Fruit fly (Drosophila melanogaster) whole organism, embryonic: Measurements from ENCODE around the gene RhoBTB.

Source experiments
- ATbp ChIP-seq: fragments of 200-800 bp; sonication (Bioruptor generic); optimal IDR thresholded peaks from 2 replicates; lab custom pipeline; 2017; ENCODE audit warnings: missing biosample characterization, mild to moderate bottlenecking, missing genetic modification characterization, missing genetic modification reagents
- Awh ChIP-seq: fragments of 200-800 bp; sonication (Bioruptor generic); IDR thresholded peaks from 2 replicates; pipeline ENCODE4, ENCODE4 v1.3.6; 2022; ENCODE audit warnings: missing biosample characterization, missing genetic modification characterization
- B-H1 ChIP-seq: fragments of 200-800 bp; sonication (Bioruptor generic); IDR thresholded peaks from 3 replicates; pipeline ENCODE4 v1.3.6; 2022; ENCODE audit warnings: missing biosample characterization, missing genetic modification characterization
- B-H2 ChIP-seq: fragments of 200-800 bp; sonication (Bioruptor generic); optimal IDR thresholded peaks from 2 replicates; lab custom pipeline; 2018; ENCODE audit warnings: missing biosample characterization, mild to moderate bottlenecking, missing genetic modification characterization
- BEAF-32 ChIP-seq: fragments of 200-800 bp; sonication (Bioruptor generic); optimal IDR thresholded peaks from 3 replicates; lab custom pipeline; 2017; ENCODE audit warnings: missing biosample characterization, missing genetic modification characterization, mild to moderate bottlenecking, moderate library complexity, missing genetic modification reagents
- CG10209 ChIP-seq: fragments of 200-800 bp; sonication (Bioruptor generic); optimal IDR thresholded peaks from 3 replicates; lab custom pipeline; 2017; ENCODE audit warnings: missing biosample characterization, mild to moderate bottlenecking, missing genetic modification characterization, missing genetic modification reagents
- CG10366 ChIP-seq: fragments of 200-800 bp; sonication (Bioruptor generic); IDR thresholded peaks from 2 replicates; pipeline ENCODE4 v1.3.6; 2022; ENCODE audit warnings: missing biosample characterization, missing genetic modification characterization
- CG10543 ChIP-seq: fragments of 200-800 bp; sonication (Bioruptor generic); optimal IDR thresholded peaks from 3 replicates; lab custom pipeline; 2017; ENCODE audit warnings: missing biosample characterization, mild to moderate bottlenecking, missing genetic modification characterization, moderate library complexity
- CG11093 ChIP-seq: fragments of 200-800 bp; sonication (Bioruptor generic); IDR thresholded peaks from 3 replicates; pipeline ENCODE4 v1.3.6; 2022; ENCODE audit warnings: missing biosample characterization, missing genetic modification characterization
- CG11696 ChIP-seq: fragments of 200-800 bp; sonication (Bioruptor generic); IDR thresholded peaks from 2 replicates; pipeline ENCODE4 v1.3.6; 2022; ENCODE audit warnings: missing biosample characterization, missing genetic modification characterization
- CG12659 ChIP-seq: fragments of 200-800 bp; sonication (Bioruptor generic); optimal IDR thresholded peaks from 3 replicates; lab custom pipeline; 2017; ENCODE audit warnings: mild to moderate bottlenecking, missing biosample characterization, missing genetic modification reagents, missing genetic modification characterization
- CG12744 ChIP-seq: fragments of 200-800 bp; sonication (Bioruptor generic); optimal IDR thresholded peaks from 2 replicates; lab custom pipeline; 2016; ENCODE audit warnings: missing biosample characterization, missing genetic modification characterization
- CG12769 ChIP-seq: fragments of 200-800 bp; sonication (Bioruptor generic); optimal IDR thresholded peaks from 2 replicates; lab custom pipeline; 2019; ENCODE audit warnings: missing biosample characterization, mild to moderate bottlenecking, missing genetic modification characterization, moderate library complexity
- CG14050 ChIP-seq: fragments of 200-800 bp; sonication (Bioruptor generic); IDR thresholded peaks from 3 replicates; pipeline ENCODE4 v1.3.6; 2022; ENCODE audit warnings: missing biosample characterization, missing genetic modification characterization
- CG17359 ChIP-seq: fragments of 200-800 bp; sonication (Bioruptor generic); optimal IDR thresholded peaks from 3 replicates; lab custom pipeline; 2018; ENCODE audit warnings: missing biosample characterization, mild to moderate bottlenecking, missing genetic modification characterization, moderate library complexity
- CG17912 ChIP-seq: fragments of 200-800 bp; sonication (Bioruptor generic); optimal IDR thresholded peaks from 2 replicates; lab custom pipeline; 2018; ENCODE audit warnings: missing biosample characterization, mild to moderate bottlenecking, missing genetic modification characterization
- CG18011 ChIP-seq: fragments of 200-800 bp; sonication (Bioruptor generic); optimal IDR thresholded peaks from 2 replicates; lab custom pipeline; 2017; ENCODE audit warnings: missing biosample characterization, missing genetic modification characterization, mild to moderate bottlenecking, moderate library complexity, missing genotype
- CG3847 ChIP-seq: fragments of 200-800 bp; sonication (Bioruptor generic); IDR thresholded peaks from 2 replicates; pipeline ENCODE4 v1.3.6; 2022; ENCODE audit warnings: missing biosample characterization, missing genetic modification characterization
- CG7357 ChIP-seq: fragments of 200-800 bp; sonication (Bioruptor generic); IDR thresholded peaks from 3 replicates; pipeline ENCODE4 v1.3.6; 2022; ENCODE audit warnings: missing biosample characterization, missing genetic modification characterization
- CG7745 ChIP-seq: fragments of 200-800 bp; sonication (Bioruptor generic); optimal IDR thresholded peaks from 2 replicates; lab custom pipeline; 2018; ENCODE audit warnings: missing biosample characterization, mild to moderate bottlenecking, missing genetic modification characterization, moderate library complexity
- CG7786 ChIP-seq: fragments of 200-800 bp; sonication (Bioruptor generic); optimal IDR thresholded peaks from 2 replicates; lab custom pipeline; 2016; ENCODE audit warnings: missing biosample characterization, missing genetic modification characterization
- CG7928 ChIP-seq: fragments of 200-800 bp; sonication (Bioruptor generic); optimal IDR thresholded peaks from 2 replicates; lab custom pipeline; 2017; ENCODE audit warnings: missing biosample characterization, mild to moderate bottlenecking, missing genetic modification characterization
- CG9817 ChIP-seq: fragments of 200-800 bp; sonication (Bioruptor generic); optimal IDR thresholded peaks from 2 replicates; lab custom pipeline; 2018; ENCODE audit warnings: missing biosample characterization, mild to moderate bottlenecking, missing genetic modification characterization, moderate library complexity
- Dek ChIP-seq: fragments of 200-800 bp; sonication (Bioruptor generic); optimal IDR thresholded peaks from 3 replicates; lab custom pipeline; 2019; ENCODE audit warnings: missing biosample characterization, mild to moderate bottlenecking, missing genetic modification characterization, moderate library complexity
- Doc3 ChIP-seq: fragments of 200-800 bp; sonication (Bioruptor generic); IDR thresholded peaks from 3 replicates; pipeline ENCODE4 v1.3.6; 2022; ENCODE audit warnings: missing biosample characterization, missing genetic modification characterization; ENCODE audit not compliant: partially characterized antibody
- HLHmδ ChIP-seq: fragments of 200-800 bp; sonication (Bioruptor generic); optimal IDR thresholded peaks from 2 replicates; lab custom pipeline; 2018; ENCODE audit warnings: missing biosample characterization, mild to moderate bottlenecking, missing genetic modification characterization, moderate library complexity
- Lhr ChIP-seq: fragments of 200-800 bp; sonication (Bioruptor generic); optimal IDR thresholded peaks from 3 replicates; lab custom pipeline; 2017; ENCODE audit warnings: mild to moderate bottlenecking, missing biosample characterization, missing genetic modification reagents, missing genetic modification characterization
- Med ChIP-seq: fragments of 200-800 bp; sonication (Bioruptor generic); peaks from one replicate; lab custom pipeline; 2016; ENCODE audit warnings: missing biosample characterization, missing genetic modification characterization, mild to moderate bottlenecking, inconsistent platforms, moderate library complexity
- Oli ChIP-seq: fragments of 200-800 bp; sonication (Bioruptor generic); optimal IDR thresholded peaks from 2 replicates; lab custom pipeline; 2018; ENCODE audit warnings: missing biosample characterization, mild to moderate bottlenecking, missing genetic modification characterization, moderate library complexity
- PHDP ChIP-seq: fragments of 200-800 bp; sonication (Bioruptor generic); optimal IDR thresholded peaks from 3 replicates; lab custom pipeline; 2018; ENCODE audit warnings: missing biosample characterization, mild to moderate bottlenecking, missing genetic modification characterization, moderate library complexity
- Ravus ChIP-seq: fragments of 200-800 bp; sonication (Bioruptor generic); IDR thresholded peaks from 2 replicates; pipeline ENCODE4 v1.3.6; 2022; ENCODE audit warnings: missing biosample characterization, missing genetic modification characterization
- Rfx ChIP-seq: fragments of 200-800 bp; sonication (Bioruptor generic); IDR thresholded peaks from 2 replicates; pipeline ENCODE4 v1.3.6; 2022; ENCODE audit warnings: missing biosample characterization, missing genetic modification characterization
- Sin3A ChIP-seq: fragments of >200 bp; optimal IDR thresholded peaks from 2 replicates; lab custom pipeline; 2018
- Six4 ChIP-seq: fragments of 200-800 bp; sonication (Bioruptor generic); optimal IDR thresholded peaks from 2 replicates; lab custom pipeline; 2016; ENCODE audit warnings: missing biosample characterization, missing genetic modification characterization
- fd3F ChIP-seq: fragments of 200-800 bp; sonication (Bioruptor generic); optimal IDR thresholded peaks from 2 replicates; lab custom pipeline; 2018; ENCODE audit warnings: missing biosample characterization, mild to moderate bottlenecking, missing genetic modification characterization, moderate library complexity
- gcm ChIP-seq: fragments of 200-800 bp; sonication (Bioruptor generic); optimal IDR thresholded peaks from 2 replicates; lab custom pipeline; 2019; ENCODE audit warnings: missing biosample characterization, mild to moderate bottlenecking, missing genetic modification characterization, moderate library complexity
- gt ChIP-seq: fragments of 200-800 bp; sonication (Bioruptor generic); IDR thresholded peaks from 2 replicates; pipeline ENCODE4 v1.3.6; 2022; ENCODE audit warnings: missing biosample characterization, missing genetic modification characterization
- hbn ChIP-seq: fragments of 200-800 bp; sonication (Bioruptor generic); IDR thresholded peaks from 2 replicates; pipeline ENCODE4 v1.3.6; 2022; ENCODE audit warnings: missing biosample characterization, missing genetic modification characterization; ENCODE audit not compliant: partially characterized antibody
- kni ChIP-seq: fragments of 200-800 bp; sonication (Bioruptor generic); optimal IDR thresholded peaks from 3 replicates; lab custom pipeline; 2017; ENCODE audit warnings: mild to moderate bottlenecking, missing biosample characterization, missing genetic modification reagents, missing genetic modification characterization
- lmd ChIP-seq: fragments of 200-800 bp; sonication (Bioruptor generic); IDR thresholded peaks from 2 replicates; pipeline ENCODE4 v1.3.6; 2022; ENCODE audit warnings: missing biosample characterization, missing genetic modification characterization
- lov ChIP-seq, 2 experiments: fragments of 200-800 bp in 1 of 2; fragments of >200 bp in 1 of 2; sonication (Bioruptor generic) in 1 of 2; IDR thresholded peaks in 1 of 2; optimal IDR thresholded peaks in 1 of 2; 2 replicates in 1 of 2; 3 replicates in 1 of 2; pipeline versions ENCODE4 v1.3.6 to Lab custom; 2017 to 2022; ENCODE audit warnings: missing biosample characterization in 1 of 2, missing genetic modification characterization in 1 of 2
- pum ChIP-seq: fragments of 200-800 bp; sonication (Bioruptor generic); optimal IDR thresholded peaks from 2 replicates; lab custom pipeline; 2016; ENCODE audit warnings: missing biosample characterization, missing genetic modification characterization
- row ChIP-seq: fragments of 200-800 bp; sonication (Bioruptor generic); IDR thresholded peaks from 3 replicates; pipeline ENCODE4 v1.3.6; 2022; ENCODE audit warnings: missing biosample characterization, missing genetic modification characterization
- salm ChIP-seq: fragments of 200-800 bp; sonication (Bioruptor generic); optimal IDR thresholded peaks from 2 replicates; lab custom pipeline; 2018; ENCODE audit warnings: missing biosample characterization, mild to moderate bottlenecking, missing genetic modification characterization
- schlank ChIP-seq: fragments of 200-800 bp; sonication (Bioruptor generic); optimal IDR thresholded peaks from 2 replicates; lab custom pipeline; 2018; ENCODE audit warnings: missing biosample characterization, mild to moderate bottlenecking, missing genetic modification characterization
- sna ChIP-seq: fragments of 200-800 bp; sonication (Bioruptor generic); IDR thresholded peaks from 2 replicates; pipeline ENCODE4 v1.3.6; 2022; ENCODE audit warnings: missing biosample characterization, missing genetic modification characterization; ENCODE audit not compliant: partially characterized antibody
- sr ChIP-seq: fragments of 200-800 bp; sonication (Bioruptor generic); IDR thresholded peaks from 3 replicates; pipeline ENCODE4 v1.3.6; 2022; ENCODE audit warnings: missing biosample characterization, missing genetic modification characterization
- ssp ChIP-seq: fragments of 200-800 bp; sonication (Bioruptor generic); IDR thresholded peaks from 2 replicates; pipeline ENCODE4 v1.3.6; 2022; ENCODE audit warnings: missing biosample characterization, missing genetic modification characterization
- sug ChIP-seq: fragments of 200-800 bp; optimal IDR thresholded peaks from 2 replicates; lab custom pipeline; 2019; ENCODE audit warnings: missing biosample characterization, mild to moderate bottlenecking, missing genetic modification characterization, moderate library complexity
- wdn ChIP-seq: fragments of 200-800 bp; sonication (Bioruptor generic); IDR thresholded peaks from 2 replicates; pipeline ENCODE4 v1.3.6; 2022; ENCODE audit warnings: missing biosample characterization, missing genetic modification characterization

Gene RhoBTB

dm6 chr3L:20388983-20389382, 12.9 kb downstream of the RhoBTB start (continued):
- peak; percentile 37 for TF ChIP-seq CG12744 (GFP tag; lab: Kevin White, UChicago)
- TF ChIP-seq Dek (tag; lab: Kevin White, UChicago), result peak; percentile 45
- 0 out of 2 replicates have a peak, but pooled peaks have one; percentile 32 for TF ChIP-seq Awh
- TF ChIP-seq CG10543 (GFP tag; lab: Kevin White, UChicago), result no peak
- TF ChIP-seq CG3847 (GFP tag; lab: Robert Waterston, UW), result no peak
- peak; percentile 87 for TF ChIP-seq CG12769 (tag; lab: Kevin White, UChicago)
- TF ChIP-seq Lhr, result no peak
- TF ChIP-seq Six4 (GFP tag; lab: Kevin White, UChicago), result no peak
- no peak for TF ChIP-seq sna
- TF ChIP-seq Sin3A (lab: Kevin White, UChicago), result no peak
- TF ChIP-seq Rfx, result peak; percentile 68
- TF ChIP-seq CG7357 (GFP tag; lab: Robert Waterston, UW), result no peak
- TF ChIP-seq Ravus (GFP tag; lab: Robert Waterston, UW), result no peak
- TF ChIP-seq B-H2 (GFP tag; lab: Kevin White, UChicago), result no peak
- no peak for TF ChIP-seq CG11093
- TF ChIP-seq PHDP (tag; lab: Kevin White, UChicago), result peak; percentile 47
- TF ChIP-seq ssp (GFP tag; lab: Robert Waterston, UW), result no peak
- TF ChIP-seq CG7786 (GFP tag; lab: Kevin White, UChicago), result peak; percentile 31
- peak; percentile 28 for TF ChIP-seq fd3F (GFP tag; lab: Kevin White, UChicago)
- peak; percentile 30 for TF ChIP-seq Oli
- no peak for TF ChIP-seq salm
- peak; percentile 43 for TF ChIP-seq CG17359
- peak; percentile 28 for TF ChIP-seq CG10209
- peak; percentile 41 for TF ChIP-seq gcm (GFP tag; lab: Kevin White, UChicago)
- TF ChIP-seq sug (tag; lab: Kevin White, UChicago), result peak; percentile 79
- no peak for TF ChIP-seq Doc3 (GFP tag; lab: Robert Waterston, UW)
- no peak for TF ChIP-seq CG14050 (GFP tag; lab: Robert Waterston, UW)
- TF ChIP-seq lov (optimal IDR thresholded peaks at IDR 0.05; lab: Kevin White, UChicago), result no peak
- no peak for TF ChIP-seq lov (GFP tag; IDR thresholded peaks at IDR 0.05; lab: Robert Waterston, UW)
- TF ChIP-seq CG18011 (GFP tag; lab: Kevin White, UChicago), result no peak
- peak; percentile 63 for TF ChIP-seq row (GFP tag; lab: Robert Waterston, UW)
- TF ChIP-seq sr (GFP tag; lab: Robert Waterston, UW), result 0 out of 3 replicates have a peak, but pooled peaks have one; percentile 35
- no peak for TF ChIP-seq CG11696 (GFP tag; lab: Robert Waterston, UW)
- TF ChIP-seq ATbp, result no peak
- TF ChIP-seq gt, result no peak
- no peak for TF ChIP-seq CG7745 (tag; lab: Kevin White, UChicago)
- TF ChIP-seq HLHmδ, result no peak
- peak; percentile 13; the same call in 1 of the 2 replicates for TF ChIP-seq CG10366 (GFP tag; lab: Robert Waterston, UW)
- TF ChIP-seq CG7928 (GFP tag; lab: Kevin White, UChicago), result no peak
- TF ChIP-seq pum (GFP tag; lab: Kevin White, UChicago), result peak; percentile 16
- no peak for TF ChIP-seq kni
- TF ChIP-seq B-H1 (GFP tag; lab: Robert Waterston, UW), result no peak
- TF ChIP-seq lmd (GFP tag; lab: Robert Waterston, UW), result peak; percentile 15; the same call in 1 of the 2 replicates
- TF ChIP-seq CG12659 (GFP tag; lab: Kevin White, UChicago), result peak; percentile 22
- TF ChIP-seq CG9817 (tag; lab: Kevin White, UChicago), result peak; percentile 8
- peak; percentile 54; the same call in 1 of the 2 replicates for TF ChIP-seq wdn
- TF ChIP-seq hbn (GFP tag; lab: Robert Waterston, UW), result no peak
- TF ChIP-seq Med, result peak; percentile 92
- TF ChIP-seq CG17912 (GFP tag; lab: Kevin White, UChicago), result no peak
- no peak for TF ChIP-seq BEAF-32
- TF ChIP-seq schlank (tag; lab: Kevin White, UChicago), result no peak
